Fruit fly (Drosophila melanogaster) whole organism, prepupa: Measurements from ENCODE around the gene escl.

Experiments
- CG11902 ChIP-seq: fragments of 200-800 bp; sonication (Bioruptor generic); optimal IDR thresholded peaks from 3 replicates; lab custom pipeline; 2016; ENCODE audit warnings: missing biosample characterization, missing genetic modification characterization
- CG15336 ChIP-seq: fragments of 200-800 bp; sonication (Bioruptor generic); IDR thresholded peaks from 2 replicates; pipeline ENCODE4 v1.3.6; 2022; ENCODE audit warnings: missing biosample characterization, missing genetic modification characterization
- CG32006 ChIP-seq: fragments of 200-800 bp; sonication (Bioruptor generic); optimal IDR thresholded peaks from 3 replicates; lab custom pipeline; 2017; ENCODE audit warnings: missing biosample characterization, mild to moderate bottlenecking, missing genetic modification characterization
- CG6163 ChIP-seq: fragments of 200-800 bp; sonication (Bioruptor generic); IDR thresholded peaks from 3 replicates; pipeline ENCODE4 v1.3.6; 2022; ENCODE audit warnings: missing biosample characterization, missing genetic modification characterization
- CG6276 ChIP-seq: fragments of 200-800 bp; sonication (Bioruptor generic); optimal IDR thresholded peaks from 2 replicates; lab custom pipeline; 2017; ENCODE audit warnings: missing biosample characterization, mild to moderate bottlenecking, missing genetic modification characterization
- CG6854 ChIP-seq: fragments of 200-800 bp; sonication (Bioruptor generic); optimal IDR thresholded peaks from 2 replicates; lab custom pipeline; 2017; ENCODE audit warnings: missing biosample characterization, mild to moderate bottlenecking, missing genetic modification characterization
- CG8319 ChIP-seq: fragments of 200-800 bp; sonication (Bioruptor generic); optimal IDR thresholded peaks from 3 replicates; lab custom pipeline; 2016; ENCODE audit warnings: missing biosample characterization, missing genetic modification characterization
- Eip75B ChIP-seq: fragments of 200-800 bp; sonication (Bioruptor generic); optimal IDR thresholded peaks from 3 replicates; lab custom pipeline; 2016; ENCODE audit warnings: missing biosample characterization, missing genetic modification characterization
- Eip78C ChIP-seq: fragments of 200-800 bp; sonication (Bioruptor generic); peaks from one replicate; lab custom pipeline; 2016; ENCODE audit warnings: missing biosample characterization, missing genetic modification characterization
- Hr4 ChIP-seq: fragments of 200-800 bp; sonication (Bioruptor generic); optimal IDR thresholded peaks from 3 replicates; lab custom pipeline; 2016; ENCODE audit warnings: missing biosample characterization, missing genetic modification characterization
- Met ChIP-seq: fragments of 200-800 bp; sonication (Bioruptor generic); optimal IDR thresholded peaks from 3 replicates; lab custom pipeline; 2016; ENCODE audit warnings: missing biosample characterization, missing genetic modification characterization
- Sox15 ChIP-seq: fragments of 200-800 bp; sonication (Bioruptor generic); optimal IDR thresholded peaks from 3 replicates; lab custom pipeline; 2016; ENCODE audit warnings: missing biosample characterization, missing genetic modification characterization
- fkh ChIP-seq: fragments of 200-800 bp; sonication (Bioruptor generic); optimal IDR thresholded peaks from 3 replicates; lab custom pipeline; 2017; ENCODE audit warnings: missing biosample characterization, mild to moderate bottlenecking, missing genetic modification characterization, moderate library complexity
- net ChIP-seq: fragments of 200-800 bp; sonication (Bioruptor generic); optimal IDR thresholded peaks from 3 replicates; lab custom pipeline; 2016; ENCODE audit warnings: missing biosample characterization, missing genetic modification characterization

dm6 chr2L:12026458-12027431 lies 36.0 kb downstream of the escl start:
- no peak for TF ChIP-seq fkh
- TF ChIP-seq CG11902 (GFP tag; lab: Kevin White, UChicago): peak; percentile 65
- peak; percentile 60 for TF ChIP-seq net (GFP tag; lab: Kevin White, UChicago)
- TF ChIP-seq Met: peak; percentile 64
- TF ChIP-seq CG8319 (GFP tag; lab: Kevin White, UChicago): peak; percentile 50
- peak; percentile 1 for TF ChIP-seq Eip75B (GFP tag; lab: Kevin White, UChicago)
- peak; percentile 67 for TF ChIP-seq CG15336 (GFP tag; lab: Robert Waterston, UW)
- peak; percentile 79; the same call in 2 of the 3 replicates for TF ChIP-seq CG6163
- TF ChIP-seq Sox15: peak; percentile 73
- TF ChIP-seq CG6276 (GFP tag; lab: Kevin White, UChicago): peak; percentile 86
- TF ChIP-seq CG32006 (GFP tag; lab: Kevin White, UChicago): peak; percentile 92
- TF ChIP-seq CG6854 (GFP tag; lab: Kevin White, UChicago): peak; percentile 65
- peak; percentile 91 for TF ChIP-seq Eip78C (GFP tag; lab: Kevin White, UChicago)
- peak; percentile 50 for TF ChIP-seq Hr4 (GFP tag; lab: Kevin White, UChicago)
